Worm (Caenorhabditis elegans) whole organism, L4 larva: ENCODE measurements around the gene jud-4.

Experiments used
- F26F4.8 ChIP-seq: fragments of 200-800 bp; sonication (Bioruptor generic); conservative IDR thresholded peaks from 2 replicates; pipeline ENCODE4 v1.3.6; 2022; ENCODE audit warnings: missing genetic modification characterization, missing compliant biosample characterization
- F44E2.7 ChIP-seq: fragments of 200-800 bp; sonication (Bioruptor generic); IDR thresholded peaks from 2 replicates; pipeline ENCODE4 v2.1.2; 2022; ENCODE audit warnings: missing genetic modification characterization, missing compliant biosample characterization
- F49E8.2 ChIP-seq: sonication (generic microtip); optimal IDR thresholded peaks from 2 replicates; lab custom pipeline; 2016; ENCODE audit warnings: missing compliant biosample characterization, mild to moderate bottlenecking, missing genetic modification characterization, borderline replicate concordance
- T26A8.4 ChIP-seq: fragments of 200-800 bp; sonication (Bioruptor generic); IDR thresholded peaks from 2 replicates; pipeline ENCODE4 v1.3.6; 2022; ENCODE audit warnings: missing genetic modification characterization, missing compliant biosample characterization
- Y105C5A.15 ChIP-seq: fragments of 200-800 bp; sonication (Bioruptor generic); IDR thresholded peaks from 2 replicates; pipeline ENCODE4 v1.3.6; 2022; ENCODE audit warnings: missing genetic modification characterization, missing compliant biosample characterization
- Y75B8A.6 ChIP-seq: fragments of 200-800 bp; sonication (Bioruptor generic); IDR thresholded peaks from 2 replicates; pipeline ENCODE4 v1.3.6; 2022; ENCODE audit warnings: missing genetic modification reagents, missing genetic modification characterization, missing compliant biosample characterization
- ZK337.2 ChIP-seq: fragments of 200-800 bp; sonication (Bioruptor generic); IDR thresholded peaks from 2 replicates; pipeline ENCODE4 v1.3.6; 2022; ENCODE audit warnings: missing genetic modification reagents, missing genetic modification characterization, missing compliant biosample characterization
- aha-1 ChIP-seq: fragments of 150-350 bp; peaks from one replicate; lab custom pipeline; 2014; ENCODE audit warnings: missing biosample characterization, missing genetic modification characterization
- aly-2 ChIP-seq: sonication (generic microtip); optimal IDR thresholded peaks from 2 replicates; lab custom pipeline; 2018; ENCODE audit warnings: missing biosample characterization, missing genetic modification characterization
- arid-1 ChIP-seq: fragments of 200-800 bp; sonication (Bioruptor generic); conservative IDR thresholded peaks from 2 replicates; pipeline ENCODE4 v1.3.6; 2022; ENCODE audit warnings: missing genetic modification reagents, missing genetic modification characterization, missing compliant biosample characterization
- ceh-20 ChIP-seq: fragments of 200-800 bp; sonication (Bioruptor generic); IDR thresholded peaks from 2 replicates; pipeline ENCODE4 v1.3.6; 2022; ENCODE audit warnings: missing genetic modification reagents, missing genetic modification characterization, missing compliant biosample characterization
- ceh-32 ChIP-seq: sonication (generic microtip); optimal IDR thresholded peaks from 2 replicates; lab custom pipeline; 2016; ENCODE audit warnings: mild to moderate bottlenecking, missing genetic modification characterization, missing compliant biosample characterization; ENCODE audit not compliant: poor library complexity
- ceh-62 ChIP-seq: sonication (generic microtip); optimal IDR thresholded peaks from 2 replicates; lab custom pipeline; 2017; ENCODE audit warnings: missing biosample characterization, missing genetic modification characterization
- ceh-82 ChIP-seq: sonication (generic microtip); optimal IDR thresholded peaks from 2 replicates; lab custom pipeline; 2017; ENCODE audit warnings: missing biosample characterization, missing genetic modification characterization
- ces-1 ChIP-seq: fragments of 150-350 bp; sonication (generic microtip); optimal IDR thresholded peaks from 4 replicates; lab custom pipeline; 2014; ENCODE audit warnings: missing biosample characterization, missing genetic modification reagents, missing genetic modification characterization
- cey-2 ChIP-seq: sonication (generic microtip); optimal IDR thresholded peaks from 3 replicates; lab custom pipeline; 2017; ENCODE audit warnings: missing genetic modification characterization, mild to moderate bottlenecking, missing compliant biosample characterization, antibody characterized with exemption, borderline replicate concordance; ENCODE audit not compliant: insufficient read depth
- ctbp-1 ChIP-seq: fragments of 200-800 bp; sonication (Bioruptor generic); IDR thresholded peaks from 2 replicates; pipeline ENCODE4 v1.3.6; 2022; ENCODE audit warnings: missing genetic modification reagents, missing genetic modification characterization, missing compliant biosample characterization
- daf-12 ChIP-seq: fragments of 150-350 bp; optimal IDR thresholded peaks from 2 replicates; lab custom pipeline; 2014; ENCODE audit warnings: missing biosample characterization, missing genetic modification reagents, missing genetic modification characterization
- daf-16 ChIP-seq, 3 experiments: sonication (generic microtip); optimal IDR thresholded peaks; 2 replicates each; lab custom pipeline; 2016 to 2017; ENCODE audit warnings: missing genetic modification characterization in 3 of 3, missing genetic modification reagents in 3 of 3, mild to moderate bottlenecking in 2 of 3, missing compliant biosample characterization in 2 of 3, missing biosample characterization in 1 of 3, moderate library complexity in 1 of 3
- daf-19 ChIP-seq: fragments of 200-800 bp; sonication (Bioruptor generic); conservative IDR thresholded peaks from 2 replicates; pipeline ENCODE4 v1.3.6; 2022; ENCODE audit warnings: missing genetic modification characterization, missing compliant biosample characterization
- egl-27 ChIP-seq: sonication (generic microtip); optimal IDR thresholded peaks from 3 replicates; lab custom pipeline; 2017; ENCODE audit warnings: missing biosample characterization, missing genetic modification reagents, missing genetic modification characterization
- fkh-10 ChIP-seq: fragments of 150-350 bp; optimal IDR thresholded peaks from 2 replicates; lab custom pipeline; 2014; ENCODE audit warnings: missing biosample characterization, missing genetic modification reagents, missing genetic modification characterization
- hif-1 ChIP-seq, 2 experiments: sonication (generic microtip); optimal IDR thresholded peaks; 2 replicates each; lab custom pipeline; 2016 to 2017; ENCODE audit warnings: missing compliant biosample characterization in 2 of 2, missing genetic modification characterization in 2 of 2, missing genetic modification reagents in 2 of 2, missing genotype in 2 of 2, mild to moderate bottlenecking in 1 of 2
- hlh-11 ChIP-seq: fragments of 200-800 bp; sonication (Bioruptor generic); optimal IDR thresholded peaks from 2 replicates; lab custom pipeline; 2018; ENCODE audit warnings: mild to moderate bottlenecking, missing genetic modification characterization, missing compliant biosample characterization
- hlh-30 ChIP-seq: sonication (generic microtip); optimal IDR thresholded peaks from 2 replicates; lab custom pipeline; 2017; ENCODE audit warnings: antibody characterized with exemption, mild to moderate bottlenecking, missing genetic modification characterization, missing compliant biosample characterization; ENCODE audit not compliant: insufficient read depth
- lin-1 ChIP-seq: fragments of 200-800 bp; sonication (Bioruptor generic); IDR thresholded peaks from 2 replicates; pipeline ENCODE4 v1.3.6; 2022; ENCODE audit warnings: missing genetic modification reagents, missing genetic modification characterization, missing compliant biosample characterization
- lin-13 ChIP-seq: fragments of 150-350 bp; optimal IDR thresholded peaks from 2 replicates; lab custom pipeline; 2014; ENCODE audit warnings: missing biosample characterization, missing genetic modification reagents, missing genetic modification characterization
- lin-15B ChIP-seq: fragments of 150-350 bp; sonication (generic microtip); optimal IDR thresholded peaks from 3 replicates; lab custom pipeline; 2014; ENCODE audit warnings: missing biosample characterization, missing genetic modification characterization
- mdl-1 ChIP-seq, 2 experiments: fragments of 150-350 bp in 1 of 2; sonication (generic microtip) in 1 of 2; optimal IDR thresholded peaks; 2 replicates each; lab custom pipeline; 2014 to 2017; ENCODE audit warnings: missing biosample characterization in 2 of 2, missing genetic modification characterization in 2 of 2
- mdt-29 ChIP-seq: fragments of 200-800 bp; sonication (Bioruptor generic); IDR thresholded peaks from 2 replicates; pipeline ENCODE4 v1.3.6; 2022; ENCODE audit warnings: missing genetic modification reagents, missing genetic modification characterization, missing compliant biosample characterization
- mep-1 ChIP-seq: fragments of 150-350 bp; sonication (generic microtip); optimal IDR thresholded peaks from 3 replicates; lab custom pipeline; 2014; ENCODE audit warnings: missing biosample characterization, missing genetic modification characterization
- mes-2 ChIP-seq: sonication (generic microtip); optimal IDR thresholded peaks from 2 replicates; lab custom pipeline; 2016; ENCODE audit warnings: missing genotype, mild to moderate bottlenecking, missing genetic modification characterization, missing compliant biosample characterization; ENCODE audit not compliant: poor library complexity, severe bottlenecking
- mxl-3 ChIP-seq: fragments of 200-800 bp; sonication (Bioruptor generic); optimal IDR thresholded peaks from 2 replicates; lab custom pipeline; 2018; ENCODE audit warnings: mild to moderate bottlenecking, missing genetic modification characterization, missing compliant biosample characterization
- nhr-11 ChIP-seq: fragments of 150-350 bp; optimal IDR thresholded peaks from 2 replicates; lab custom pipeline; 2014; ENCODE audit warnings: missing biosample characterization, missing genetic modification characterization
- nhr-111 ChIP-seq: fragments of 200-800 bp; sonication (Bioruptor generic); optimal IDR thresholded peaks from 2 replicates; lab custom pipeline; 2018; ENCODE audit warnings: mild to moderate bottlenecking, missing genetic modification characterization, missing compliant biosample characterization
- nhr-237 ChIP-seq: sonication (generic microtip); optimal IDR thresholded peaks from 2 replicates; lab custom pipeline; 2017; ENCODE audit warnings: missing biosample characterization, missing genetic modification characterization
- nhr-28 ChIP-seq: fragments of 150-350 bp; optimal IDR thresholded peaks from 2 replicates; lab custom pipeline; 2014; ENCODE audit warnings: missing biosample characterization, missing genetic modification characterization
- nhr-42 ChIP-seq: fragments of 200-800 bp; sonication (Bioruptor generic); IDR thresholded peaks from 2 replicates; pipeline ENCODE4 v1.3.6; 2022; ENCODE audit warnings: missing genetic modification characterization, missing compliant biosample characterization
- nhr-6 ChIP-seq: fragments of 150-350 bp; optimal IDR thresholded peaks from 2 replicates; lab custom pipeline; 2014; ENCODE audit warnings: missing biosample characterization, missing genetic modification characterization
- nhr-76 ChIP-seq: fragments of 150-350 bp; optimal IDR thresholded peaks from 2 replicates; lab custom pipeline; 2014; ENCODE audit warnings: missing biosample characterization, missing genetic modification characterization
- php-3 ChIP-seq: fragments of 200-800 bp; sonication (Bioruptor generic); IDR thresholded peaks from 2 replicates; pipeline ENCODE4 v1.3.6; 2022; ENCODE audit warnings: missing genetic modification reagents, missing genetic modification characterization, missing compliant biosample characterization
- rbr-2 ChIP-seq: sonication (generic microtip); optimal IDR thresholded peaks from 2 replicates; lab custom pipeline; 2016; ENCODE audit warnings: missing genotype, missing genetic modification characterization, missing compliant biosample characterization
- saeg-2 ChIP-seq: fragments of 200-800 bp; sonication (Bioruptor generic); IDR thresholded peaks from 2 replicates; pipeline ENCODE4 v1.3.6; 2022; ENCODE audit warnings: missing genetic modification reagents, missing genetic modification characterization, missing compliant biosample characterization
- snpc-1.2 ChIP-seq: fragments of 200-800 bp; sonication (Bioruptor generic); IDR thresholded peaks from 2 replicates; pipeline ENCODE4 v1.3.6; 2022; ENCODE audit warnings: missing genetic modification reagents, missing genetic modification characterization, missing compliant biosample characterization
- snpc-4 ChIP-seq: fragments of 150-350 bp; optimal IDR thresholded peaks from 2 replicates; lab custom pipeline; 2014; ENCODE audit warnings: missing biosample characterization, missing genetic modification characterization
- spr-3 ChIP-seq: fragments of 200-800 bp; sonication (Bioruptor generic); optimal IDR thresholded peaks from 2 replicates; lab custom pipeline; 2018; ENCODE audit warnings: mild to moderate bottlenecking, missing genetic modification characterization, missing compliant biosample characterization
- unc-39 ChIP-seq: sonication (generic microtip); optimal IDR thresholded peaks from 2 replicates; lab custom pipeline; 2017; ENCODE audit warnings: missing biosample characterization, missing genetic modification characterization
- unc-62 ChIP-seq, 3 experiments: fragments of 150-350 bp in 1 of 3; sonication (generic microtip); optimal IDR thresholded peaks in 2 of 3; peaks in 1 of 3; 1 replicate in 1 of 3; 2 replicates in 2 of 3; lab custom pipeline; 2014 to 2017; ENCODE audit warnings: missing biosample characterization in 3 of 3, missing genetic modification characterization in 3 of 3, missing genetic modification reagents in 3 of 3, missing genotype in 1 of 3
- zag-1 ChIP-seq: fragments of 150-350 bp; optimal IDR thresholded peaks from 2 replicates; lab custom pipeline; 2014; ENCODE audit warnings: missing biosample characterization, missing genetic modification characterization
- zip-2 ChIP-seq: fragments of 150-350 bp; optimal IDR thresholded peaks from 2 replicates; lab custom pipeline; 2014; ENCODE audit warnings: missing biosample characterization, missing genetic modification characterization
- ztf-11 ChIP-seq: fragments of 150-350 bp; optimal IDR thresholded peaks from 2 replicates; lab custom pipeline; 2014; ENCODE audit warnings: missing biosample characterization, missing genetic modification characterization

jud-4 gene

DNA sequence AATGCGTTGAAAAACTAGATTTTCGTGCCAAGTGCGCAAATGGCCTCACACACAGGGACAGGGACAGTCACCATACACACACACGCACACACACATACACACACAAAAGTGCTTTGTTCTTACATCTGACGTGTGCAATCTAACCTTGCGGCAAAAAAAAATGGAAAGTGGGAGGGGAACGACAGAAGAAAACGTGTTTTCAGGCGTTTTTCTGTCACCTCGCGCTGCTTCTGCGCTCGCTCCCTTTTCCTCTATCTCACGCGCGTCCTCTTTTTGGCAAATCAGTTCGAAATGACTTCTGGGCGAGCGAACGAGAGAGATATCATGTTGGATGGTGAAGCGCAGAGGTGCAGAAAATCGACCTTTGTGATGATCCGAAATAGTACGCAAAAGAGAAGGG, 9.8 kb upstream of the jud-4 start (continued):
- TF ChIP-seq ZK337.2 (GFP tag; lab: Robert Waterston, UW) (no peak), cey-2 (peak; percentile 5), nhr-11 (tag; lab: Kevin White, UChicago) (no peak), Y75B8A.6 (GFP tag; lab: Robert Waterston, UW) (no peak), mep-1 (peak; percentile 76), ztf-11 (tag; lab: Kevin White, UChicago) (no peak), ctbp-1 (GFP tag; lab: Robert Waterston, UW) (no peak), unc-62 (GFP tag; optimal IDR thresholded peaks at IDR 0.05 in 1 of 2; lab: Kevin White, UChicago) (peak in 1 of 2 experiments; percentile 97), unc-62 (tag; optimal IDR thresholded peaks at IDR 0.05; lab: Kevin White, UChicago) (no peak), T26A8.4 (GFP tag; lab: Robert Waterston, UW) (peak; percentile 18; the same call in 1 of the 2 replicates), ceh-62 (tag; lab: Kevin White, UChicago) (no peak), daf-19 (GFP tag; lab: Robert Waterston, UW) (no peak), snpc-1.2 (GFP tag; lab: Robert Waterston, UW) (no peak), php-3 (no peak), lin-15B (tag; lab: Kevin White, UChicago) (no peak), ceh-82 (tag; lab: Kevin White, UChicago) (no peak), nhr-6 (tag; lab: Kevin White, UChicago) (no peak), ceh-32 (tag; lab: Kevin White, UChicago) (no peak), hif-1 (tag; optimal IDR thresholded peaks at IDR 0.05; lab: Kevin White, UChicago) (peak in 1 of 2 experiments; percentile 35), ceh-20 (GFP tag; lab: Robert Waterston, UW) (no peak), F49E8.2 (tag; lab: Kevin White, UChicago) (no peak), nhr-42 (GFP tag; lab: Robert Waterston, UW) (no peak), mes-2 (tag; lab: Kevin White, UChicago) (peak; percentile 14), zip-2 (tag; lab: Kevin White, UChicago) (no peak), daf-12 (tag; lab: Kevin White, UChicago) (no peak), nhr-111 (GFP tag; lab: Kevin White, UChicago) (no peak), aha-1 (tag; lab: Kevin White, UChicago) (peak; percentile 99), arid-1 (GFP tag; lab: Robert Waterston, UW) (no peak), Y105C5A.15 (GFP tag; lab: Robert Waterston, UW) (no peak), egl-27 (tag; lab: Kevin White, UChicago) (no peak), spr-3 (GFP tag; lab: Kevin White, UChicago) (no peak), fkh-10 (GFP tag; lab: Kevin White, UChicago) (no peak), unc-39 (tag; lab: Kevin White, UChicago) (no peak), hlh-30 (tag; lab: Kevin White, UChicago) (peak; percentile 91), mdl-1 (tag; optimal IDR thresholded peaks at IDR 0.05; lab: Kevin White, UChicago) (peak; percentile 68 to 93), lin-13 (no peak), mxl-3 (peak; percentile 94), zag-1 (tag; lab: Kevin White, UChicago) (no peak), daf-16 (GFP tag; optimal IDR thresholded peaks at IDR 0.05; lab: Kevin White, UChicago) (no peak), daf-16 (tag; optimal IDR thresholded peaks at IDR 0.05; lab: Kevin White, UChicago) (peak; percentile 5), saeg-2 (GFP tag; lab: Robert Waterston, UW) (no peak), lin-1 (GFP tag; lab: Robert Waterston, UW) (no peak), rbr-2 (tag; lab: Kevin White, UChicago) (peak; percentile 19), hlh-11 (tag; lab: Kevin White, UChicago) (peak; percentile 83), snpc-4 (no peak), F26F4.8 (no peak), nhr-28 (peak; percentile 64), mdt-29 (GFP tag; lab: Robert Waterston, UW) (no peak), nhr-76 (tag; lab: Kevin White, UChicago) (no peak), aly-2 (no peak), nhr-237 (no peak), ces-1 (no peak), F44E2.7 (no peak)
